Fruit fly (Drosophila melanogaster) whole organism, embryonic: Measurements from ENCODE around the gene Rab3-GEF.

Experiments used
- Ada2b ChIP-seq: fragments of 200-800 bp; sonication (Bioruptor generic); IDR thresholded peaks from 2 replicates; pipeline ENCODE4 v1.3.6; 2022; ENCODE audit warnings: missing biosample characterization, missing genetic modification characterization
- B-H1 ChIP-seq: fragments of 200-800 bp; sonication (Bioruptor generic); IDR thresholded peaks from 3 replicates; pipeline ENCODE4 v1.3.6; 2022; ENCODE audit warnings: missing biosample characterization, missing genetic modification characterization
- CG10565 ChIP-seq: fragments of 200-800 bp; sonication (Bioruptor generic); optimal IDR thresholded peaks from 3 replicates; lab custom pipeline; 2016; ENCODE audit warnings: missing biosample characterization, mild to moderate bottlenecking, missing genetic modification characterization
- CG13424 ChIP-seq: fragments of 200-800 bp; sonication (Bioruptor generic); optimal IDR thresholded peaks from 2 replicates; lab custom pipeline; 2019; ENCODE audit warnings: missing biosample characterization, mild to moderate bottlenecking, missing genetic modification characterization, moderate library complexity
- CG15514 ChIP-seq: fragments of 200-800 bp; sonication (Bioruptor generic); optimal IDR thresholded peaks from 3 replicates; lab custom pipeline; 2017; ENCODE audit warnings: missing biosample characterization, missing genetic modification characterization, mild to moderate bottlenecking, moderate library complexity, missing genetic modification reagents
- CG15601 ChIP-seq: fragments of 200-800 bp; sonication (Bioruptor generic); optimal IDR thresholded peaks from 3 replicates; lab custom pipeline; 2019; ENCODE audit warnings: missing biosample characterization, mild to moderate bottlenecking, missing genetic modification characterization, moderate library complexity
- CG1603 ChIP-seq: fragments of 200-800 bp; sonication (Bioruptor generic); optimal IDR thresholded peaks from 2 replicates; lab custom pipeline; 2019; ENCODE audit warnings: missing biosample characterization, mild to moderate bottlenecking, missing genetic modification characterization, moderate library complexity
- CG18476 ChIP-seq: fragments of 200-800 bp; sonication (Bioruptor generic); optimal IDR thresholded peaks from 2 replicates; lab custom pipeline; 2016; ENCODE audit warnings: missing biosample characterization, mild to moderate bottlenecking, missing genetic modification characterization
- CG2199 ChIP-seq: fragments of 200-800 bp; sonication (Bioruptor generic); IDR thresholded peaks from 3 replicates; pipeline ENCODE4 v1.3.6; 2022; ENCODE audit warnings: missing biosample characterization, missing genetic modification characterization
- CG32772 ChIP-seq: fragments of 200-800 bp; sonication (Bioruptor generic); IDR thresholded peaks from 2 replicates; pipeline ENCODE4 v1.3.6; 2022; ENCODE audit warnings: missing biosample characterization, missing genetic modification characterization
- CG34376 ChIP-seq: fragments of 200-800 bp; sonication (Bioruptor generic); optimal IDR thresholded peaks from 2 replicates; lab custom pipeline; 2018; ENCODE audit warnings: missing biosample characterization, mild to moderate bottlenecking, missing genetic modification characterization
- CG4707 ChIP-seq: fragments of 200-800 bp; sonication (Bioruptor generic); optimal IDR thresholded peaks from 2 replicates; lab custom pipeline; 2018; ENCODE audit warnings: missing biosample characterization, mild to moderate bottlenecking, missing genetic modification characterization, moderate library complexity
- CG5180 ChIP-seq: fragments of 200-800 bp; sonication (Bioruptor generic); optimal IDR thresholded peaks from 3 replicates; lab custom pipeline; 2017; ENCODE audit warnings: missing biosample characterization, missing genetic modification characterization, mild to moderate bottlenecking, moderate library complexity, missing genetic modification reagents
- Chrac-16 ChIP-seq: fragments of 200-800 bp; sonication (Bioruptor generic); optimal IDR thresholded peaks from 3 replicates; lab custom pipeline; 2016; ENCODE audit warnings: missing biosample characterization, missing genetic modification characterization
- CoRest ChIP-seq: fragments of 200-800 bp; sonication (Bioruptor generic); optimal IDR thresholded peaks from 3 replicates; lab custom pipeline; 2018; ENCODE audit warnings: missing biosample characterization, mild to moderate bottlenecking, missing genetic modification characterization, moderate library complexity
- Ets65A ChIP-seq: fragments of 200-800 bp; sonication (Bioruptor generic); peaks from one replicate; lab custom pipeline; 2016; ENCODE audit warnings: missing biosample characterization, missing genetic modification characterization
- Ets97D ChIP-seq: fragments of 200-800 bp; sonication (Bioruptor generic); optimal IDR thresholded peaks from 3 replicates; lab custom pipeline; 2016; ENCODE audit warnings: missing biosample characterization, missing genetic modification characterization
- Hr39 ChIP-seq: fragments of >200 bp; optimal IDR thresholded peaks from 2 replicates; lab custom pipeline; 2017
- Med ChIP-seq: fragments of 200-800 bp; sonication (Bioruptor generic); peaks from one replicate; lab custom pipeline; 2016; ENCODE audit warnings: missing biosample characterization, missing genetic modification characterization, mild to moderate bottlenecking, inconsistent platforms, moderate library complexity
- Myb ChIP-seq: fragments of 200-800 bp; sonication (Bioruptor generic); optimal IDR thresholded peaks from 2 replicates; lab custom pipeline; 2016; ENCODE audit warnings: missing biosample characterization, missing genetic modification characterization
- Side ChIP-seq: fragments of 200-800 bp; sonication (Bioruptor generic); optimal IDR thresholded peaks from 2 replicates; lab custom pipeline; 2016; ENCODE audit warnings: missing biosample characterization, missing genetic modification characterization
- Usf ChIP-seq: fragments of 200-800 bp; sonication (Bioruptor generic); optimal IDR thresholded peaks from 2 replicates; lab custom pipeline; 2017; ENCODE audit warnings: missing genotype, missing biosample characterization, missing genetic modification characterization
- amos ChIP-seq: fragments of 200-800 bp; sonication (Bioruptor generic); IDR thresholded peaks from 2 replicates; pipeline ENCODE4 v1.3.6; 2022; ENCODE audit warnings: missing biosample characterization, missing genetic modification characterization; ENCODE audit not compliant: partially characterized antibody
- bigmax ChIP-seq: fragments of 200-800 bp; sonication (Bioruptor generic); optimal IDR thresholded peaks from 2 replicates; lab custom pipeline; 2018; ENCODE audit warnings: missing biosample characterization, mild to moderate bottlenecking, missing genetic modification characterization
- chm ChIP-seq: fragments of 200-800 bp; sonication (Bioruptor generic); IDR thresholded peaks from 2 replicates; pipeline ENCODE4 v1.3.6; 2022; ENCODE audit warnings: missing biosample characterization, missing genetic modification characterization
- en ChIP-seq: fragments of 200-800 bp; sonication (Bioruptor generic); optimal IDR thresholded peaks from 2 replicates; lab custom pipeline; 2016; ENCODE audit warnings: missing biosample characterization, missing genetic modification characterization
- hbn ChIP-seq: fragments of 200-800 bp; sonication (Bioruptor generic); IDR thresholded peaks from 2 replicates; pipeline ENCODE4 v1.3.6; 2022; ENCODE audit warnings: missing biosample characterization, missing genetic modification characterization; ENCODE audit not compliant: partially characterized antibody
- luna ChIP-seq: fragments of 200-800 bp; sonication (Bioruptor generic); optimal IDR thresholded peaks from 2 replicates; lab custom pipeline; 2016; ENCODE audit warnings: missing biosample characterization, missing genetic modification characterization
- p53 ChIP-seq: fragments of 200-800 bp; sonication (Bioruptor generic); optimal IDR thresholded peaks from 2 replicates; lab custom pipeline; 2016; ENCODE audit warnings: missing biosample characterization, missing genetic modification characterization
- phol ChIP-seq: fragments of 200-800 bp; sonication (Bioruptor generic); optimal IDR thresholded peaks from 3 replicates; lab custom pipeline; 2018; ENCODE audit warnings: missing biosample characterization, mild to moderate bottlenecking, missing genetic modification characterization, moderate library complexity
- prd ChIP-seq, 3 experiments: fragments of >200 bp in 2 of 3; fragments of 200-800 bp in 1 of 3; sonication (Bioruptor generic) in 1 of 3; optimal IDR thresholded peaks in 2 of 3; IDR thresholded peaks in 1 of 3; 2 replicates in 2 of 3; 3 replicates in 1 of 3; pipeline versions ENCODE4 v1.3.6 to Lab custom; 2017 to 2022; ENCODE audit warnings: missing biosample characterization in 1 of 3, missing genetic modification characterization in 1 of 3
- pros ChIP-seq: fragments of 200-800 bp; sonication (Bioruptor generic); optimal IDR thresholded peaks from 3 replicates; lab custom pipeline; 2019; ENCODE audit warnings: missing biosample characterization, mild to moderate bottlenecking, missing genetic modification characterization, moderate library complexity
- psq ChIP-seq: fragments of 200-800 bp; sonication (Bioruptor generic); optimal IDR thresholded peaks from 2 replicates; lab custom pipeline; 2017; ENCODE audit warnings: missing biosample characterization, missing genetic modification characterization
- pum ChIP-seq: fragments of 200-800 bp; sonication (Bioruptor generic); optimal IDR thresholded peaks from 2 replicates; lab custom pipeline; 2016; ENCODE audit warnings: missing biosample characterization, missing genetic modification characterization
- salm ChIP-seq: fragments of 200-800 bp; sonication (Bioruptor generic); optimal IDR thresholded peaks from 2 replicates; lab custom pipeline; 2018; ENCODE audit warnings: missing biosample characterization, mild to moderate bottlenecking, missing genetic modification characterization
- sc ChIP-seq, 3 experiments: fragments of >200 bp in 2 of 3; fragments of 200-800 bp in 1 of 3; sonication (Bioruptor generic) in 1 of 3; optimal IDR thresholded peaks; 2 replicates in 2 of 3; 3 replicates in 1 of 3; lab custom pipeline; 2017; ENCODE audit warnings: mild to moderate bottlenecking in 1 of 3, missing biosample characterization in 1 of 3, missing genetic modification characterization in 1 of 3, missing genetic modification reagents in 1 of 3
- sim ChIP-seq: fragments of 200-800 bp; sonication (Bioruptor generic); IDR thresholded peaks from 2 replicates; pipeline ENCODE4 v1.3.6; 2022; ENCODE audit warnings: missing biosample characterization, missing genetic modification characterization
- stwl ChIP-seq: fragments of 200-800 bp; sonication (Bioruptor generic); optimal IDR thresholded peaks from 3 replicates; lab custom pipeline; 2018; ENCODE audit warnings: missing biosample characterization, mild to moderate bottlenecking, missing genetic modification characterization, moderate library complexity
- sug ChIP-seq: fragments of 200-800 bp; optimal IDR thresholded peaks from 2 replicates; lab custom pipeline; 2019; ENCODE audit warnings: missing biosample characterization, mild to moderate bottlenecking, missing genetic modification characterization, moderate library complexity
- trh ChIP-seq: fragments of 200-800 bp; sonication (Bioruptor generic); optimal IDR thresholded peaks from 2 replicates; lab custom pipeline; 2016; ENCODE audit warnings: missing biosample characterization, missing genetic modification characterization

Gene Rab3-GEF

dm6 chrX:15091159-15091558, 1.7 kb downstream of the Rab3-GEF start (continued):
- TF ChIP-seq chm (GFP tag; lab: Robert Waterston, UW) (no peak), phol (tag; lab: Kevin White, UChicago) (peak; percentile 6), Ets97D (GFP tag; lab: Kevin White, UChicago) (peak; percentile 6), psq (GFP tag; lab: Kevin White, UChicago) (no peak), Chrac-16 (no peak), stwl (tag; lab: Kevin White, UChicago) (peak; percentile 83)
- TF ChIP-seq, all 482 proteins: peak for 10

dm6 chrX:15095942-15096341, 6.5 kb downstream of the Rab3-GEF start, which contains the start of gene CG9072:
TSS of gene CG9072 (minus strand) at chrX:15096042.
- TF ChIP-seq sim (GFP tag; lab: Robert Waterston, UW) (no peak), trh (GFP tag; lab: Kevin White, UChicago) (no peak), CoRest (tag; lab: Kevin White, UChicago) (no peak), prd (optimal IDR thresholded peaks at IDR 0.05; lab: Kevin White, UChicago) (no peak), prd (GFP tag; IDR thresholded peaks at IDR 0.05; lab: Robert Waterston, UW) (no peak), CG4707 (GFP tag; lab: Kevin White, UChicago) (no peak), pum (GFP tag; lab: Kevin White, UChicago) (no peak), CG1603 (no peak), Side (GFP tag; lab: Kevin White, UChicago) (no peak), Usf (GFP tag; lab: Kevin White, UChicago) (no peak), Ada2b (GFP tag; lab: Robert Waterston, UW) (no peak)

dm6 chrX:15111888-15112287, 22.4 kb downstream of the Rab3-GEF start:
- TF ChIP-seq Hr39 = peak; percentile 66
- no peak for TF ChIP-seq bigmax (GFP tag; lab: Kevin White, UChicago)
- TF ChIP-seq B-H1 (GFP tag; lab: Robert Waterston, UW) = no peak
- TF ChIP-seq CG15514 (GFP tag; lab: Kevin White, UChicago) = peak; percentile 22
- no peak for TF ChIP-seq salm (tag; lab: Kevin White, UChicago)
- no peak for TF ChIP-seq amos (GFP tag; lab: Robert Waterston, UW)
- TF ChIP-seq pros (GFP tag; lab: Kevin White, UChicago) = no peak
- no peak for TF ChIP-seq CG32772 (GFP tag; lab: Robert Waterston, UW)
- TF ChIP-seq hbn (GFP tag; lab: Robert Waterston, UW) = no peak
- TF ChIP-seq CG15601 = no peak
- no peak for TF ChIP-seq Myb (GFP tag; lab: Kevin White, UChicago)

- TF ChIP-seq CG5180 (GFP tag; lab: Kevin White, UChicago) (peak; percentile 4), CG2199 (GFP tag; lab: Robert Waterston, UW) (no peak), Ets65A (GFP tag; lab: Kevin White, UChicago) (peak; percentile 12), CG15514 (GFP tag; lab: Kevin White, UChicago) (peak; percentile 10), luna (no peak), p53 (GFP tag; lab: Kevin White, UChicago) (no peak), CG18476 (GFP tag; lab: Kevin White, UChicago) (no peak), en (no peak), sug (peak; percentile 41), CG10565 (no peak), Med (GFP tag; lab: Kevin White, UChicago) (peak; percentile 52), CG34376 (GFP tag; lab: Kevin White, UChicago) (peak; percentile 56), CG13424 (tag; lab: Kevin White, UChicago) (no peak), sc (optimal IDR thresholded peaks at IDR 0.05; lab: Kevin White, UChicago) (no peak), sc (GFP tag; optimal IDR thresholded peaks at IDR 0.05; lab: Kevin White, UChicago) (no peak)
Observed at dm6 chrX:15116397-15116796, 26.9 kb downstream of the Rab3-GEF start, which contains the start of gene Cyp4s3. TSS of gene Cyp4s3 (minus strand) at chrX:15116542.
